Fruit fly (Drosophila melanogaster): ENCODE results near the gene cdm.

The cdm gene

dm6 chr3R:18196991-18197801 lies 13.9 kb upstream of the cdm start:
- peak; percentile 31 for TF ChIP-seq Hmx (GFP tag; optimal IDR thresholded peaks at IDR 0.05)
- TF ChIP-seq fu2 (GFP tag; optimal IDR thresholded peaks at IDR 0.05), result peak; percentile 29
- peak; percentile 22 for TF ChIP-seq mam (GFP tag; optimal IDR thresholded peaks at IDR 0.05)
- peak; percentile 25 for TF ChIP-seq nerfin-1 (tag; optimal IDR thresholded peaks at IDR 0.05)
- TF ChIP-seq HLHmδ (GFP tag; optimal IDR thresholded peaks at IDR 0.05), result peak; percentile 37
- TF ChIP-seq CG12769 (tag; optimal IDR thresholded peaks at IDR 0.05), result peak; percentile 62
- TF ChIP-seq pho (GFP tag; optimal IDR thresholded peaks at IDR 0.05), result peak; percentile 32
- TF ChIP-seq cato (GFP tag; optimal IDR thresholded peaks at IDR 0.05; ENCODE audit: borderline replicate concordance), result peak; percentile 44
- peak in 1 of 2 experiments; percentile 10 for TF ChIP-seq Hr78 (GFP tag; optimal IDR thresholded peaks at IDR 0.05)
- TF ChIP-seq CG15479 (GFP tag; optimal IDR thresholded peaks at IDR 0.05), result peak; percentile 97
- peak; percentile 45 for TF ChIP-seq Nf-YC (tag; optimal IDR thresholded peaks at IDR 0.05)
- TF ChIP-seq CG17829 (tag; optimal IDR thresholded peaks at IDR 0.05), result peak; percentile 50
- TF ChIP-seq CG6654 (GFP tag; optimal IDR thresholded peaks at IDR 0.05), result peak; percentile 36
- TF ChIP-seq cg (GFP tag; optimal IDR thresholded peaks at IDR 0.05), result peak; percentile 99
- peak; percentile 2 for TF ChIP-seq CG7928 (GFP tag; optimal IDR thresholded peaks at IDR 0.05)
- TF ChIP-seq gem (tag; optimal IDR thresholded peaks at IDR 0.05), result peak; percentile 79
- TF ChIP-seq Drgx (GFP tag; IDR thresholded peaks at IDR 0.05), result no peak
- no peak for TF ChIP-seq Gsc (GFP tag; IDR thresholded peaks at IDR 0.05)
- no peak for TF ChIP-seq Dad (GFP tag; optimal IDR thresholded peaks at IDR 0.05)
- no peak for TF ChIP-seq chn (GFP tag; optimal IDR thresholded peaks at IDR 0.05)
- TF ChIP-seq unpg (GFP tag; optimal IDR thresholded peaks at IDR 0.05), result peak; percentile 58
- TF ChIP-seq CG2116 (GFP tag; optimal IDR thresholded peaks at IDR 0.05), result peak; percentile 28
- TF ChIP-seq exex (tag; optimal IDR thresholded peaks at IDR 0.05), result peak; percentile 19
- TF ChIP-seq CG34376 (GFP tag; optimal IDR thresholded peaks at IDR 0.05), result peak; percentile 14
- TF ChIP-seq Dp (GFP tag; optimal IDR thresholded peaks at IDR 0.05), result peak; percentile 16
- peak in 1 of 2 experiments; percentile 77 for TF ChIP-seq Hr51 (GFP tag; optimal IDR thresholded peaks at IDR 0.05)
- TF ChIP-seq kay (GFP tag; optimal IDR thresholded peaks at IDR 0.05), result peak; percentile 32
- peak; percentile 25 for TF ChIP-seq kah (GFP tag; optimal IDR thresholded peaks at IDR 0.05)
- no peak for TF ChIP-seq Sry-δ (GFP tag; optimal IDR thresholded peaks at IDR 0.05)
- peak; percentile 37; the same call in 2 of the 3 replicates for TF ChIP-seq CG11093 (GFP tag; IDR thresholded peaks at IDR 0.05)
- TF ChIP-seq nom (GFP tag; optimal IDR thresholded peaks at IDR 0.05), result peak; percentile 97
- peak; percentile 55 for TF ChIP-seq CG15601 (tag; optimal IDR thresholded peaks at IDR 0.05)
- TF ChIP-seq salm (tag; optimal IDR thresholded peaks at IDR 0.05), result no peak
- TF ChIP-seq run (tag; optimal IDR thresholded peaks at IDR 0.05), result no peak
- TF ChIP-seq row (GFP tag; IDR thresholded peaks at IDR 0.05), result no peak
- peak; percentile 7 for TF ChIP-seq CHES-1-like (GFP tag; optimal IDR thresholded peaks at IDR 0.05)
- TF ChIP-seq Myb (GFP tag; optimal IDR thresholded peaks at IDR 0.05), result peak; percentile 29
- peak; percentile 31 for TF ChIP-seq psq (GFP tag; optimal IDR thresholded peaks at IDR 0.05)
- TF ChIP-seq mld (GFP tag; IDR thresholded peaks at IDR 0.05; ENCODE audit: partially characterized antibody), result no peak
- no peak for TF ChIP-seq Dip2 (GFP tag; IDR thresholded peaks at IDR 0.05)
- TF ChIP-seq ara (GFP tag; IDR thresholded peaks at IDR 0.05), result no peak
- TF ChIP-seq pnt (GFP tag; optimal IDR thresholded peaks at IDR 0.05), result peak; percentile 23
- peak; percentile 49 for TF ChIP-seq Xbp1 (GFP tag; optimal IDR thresholded peaks at IDR 0.05)
- peak; percentile 8 for TF ChIP-seq Hand (GFP tag; optimal IDR thresholded peaks at IDR 0.05)
- peak; percentile 65 for TF ChIP-seq ewg (GFP tag; optimal IDR thresholded peaks at IDR 0.05)
- no peak for TF ChIP-seq CG3838 (GFP tag; optimal IDR thresholded peaks at IDR 0.05)
- TF ChIP-seq sqz (GFP tag; optimal IDR thresholded peaks at IDR 0.05), result peak; percentile 98
- no peak for TF ChIP-seq schlank (tag; optimal IDR thresholded peaks at IDR 0.05)
